Worm (Caenorhabditis elegans) whole organism, L1 larva: ENCODE measurements around the gene col-41.

ENCODE experiments used
- C04F5.9 ChIP-seq: sonication (generic microtip); optimal IDR thresholded peaks from 2 replicates; lab custom pipeline; 2016; ENCODE audit warnings: missing genetic modification characterization, missing compliant biosample characterization
- C16A3.4 ChIP-seq: fragments of 150-350 bp; optimal IDR thresholded peaks from 2 replicates; lab custom pipeline; 2014; ENCODE audit warnings: missing biosample characterization, missing genetic modification characterization
- Y116A8C.19 ChIP-seq: sonication (generic microtip); optimal IDR thresholded peaks from 2 replicates; lab custom pipeline; 2016; ENCODE audit warnings: missing compliant biosample characterization, missing genetic modification characterization, borderline replicate concordance
- alr-1 ChIP-seq: fragments of 200-800 bp; sonication (Bioruptor generic); optimal IDR thresholded peaks from 2 replicates; lab custom pipeline; 2018; ENCODE audit warnings: borderline replicate concordance, mild to moderate bottlenecking, missing genetic modification characterization, missing compliant biosample characterization
- aly-2 ChIP-seq: fragments of 150-350 bp; optimal IDR thresholded peaks from 2 replicates; lab custom pipeline; 2014; ENCODE audit warnings: missing biosample characterization, missing genetic modification characterization
- ceh-8 ChIP-seq: fragments of 200-800 bp; sonication (Bioruptor generic); optimal IDR thresholded peaks from 2 replicates; lab custom pipeline; 2018; ENCODE audit warnings: mild to moderate bottlenecking, missing genetic modification characterization, moderate library complexity, missing compliant biosample characterization
- ceh-82 ChIP-seq, 3 experiments: fragments of 150-350 bp in 1 of 3; sonication (generic microtip) in 2 of 3; optimal IDR thresholded peaks; 2 replicates each; lab custom pipeline; 2014 to 2017; ENCODE audit warnings: missing biosample characterization in 3 of 3, missing genetic modification characterization in 3 of 3
- ces-1 ChIP-seq: fragments of 150-350 bp; optimal IDR thresholded peaks from 2 replicates; lab custom pipeline; 2014; ENCODE audit warnings: missing biosample characterization, missing genetic modification reagents, missing genetic modification characterization
- dpl-1 ChIP-seq, 3 experiments: fragments of 150-350 bp in 2 of 3; sonication (generic microtip) in 1 of 3; optimal IDR thresholded peaks; 2 replicates each; lab custom pipeline; 2014 to 2017; ENCODE audit warnings: missing biosample characterization in 3 of 3, missing genetic modification characterization in 3 of 3, missing genetic modification reagents in 3 of 3
- efl-1 ChIP-seq, 4 experiments: fragments of 150-350 bp; optimal IDR thresholded peaks in 3 of 4; peaks in 1 of 4; 1 replicate in 1 of 4; 2 replicates in 3 of 4; lab custom pipeline; 2014; ENCODE audit warnings: missing biosample characterization in 2 of 4, missing genetic modification characterization in 2 of 4, missing genetic modification reagents in 2 of 4
- egl-13 ChIP-seq: sonication (generic microtip); optimal IDR thresholded peaks from 2 replicates; lab custom pipeline; 2016; ENCODE audit warnings: missing genotype, missing genetic modification reagents, missing genetic modification characterization, missing compliant biosample characterization
- elt-2 ChIP-seq: sonication (generic microtip); optimal IDR thresholded peaks from 2 replicates; lab custom pipeline; 2016; ENCODE audit warnings: missing genetic modification characterization, mild to moderate bottlenecking, inconsistent platforms, missing compliant biosample characterization, missing genetic modification reagents
- fkh-10 ChIP-seq: sonication (generic microtip); optimal IDR thresholded peaks from 2 replicates; lab custom pipeline; 2017; ENCODE audit warnings: missing biosample characterization, missing genetic modification reagents, missing genetic modification characterization
- fkh-4 ChIP-seq: sonication (generic microtip); optimal IDR thresholded peaks from 2 replicates; lab custom pipeline; 2016; ENCODE audit warnings: missing compliant biosample characterization, missing genetic modification characterization, borderline replicate concordance
- fkh-8 ChIP-seq: sonication (generic microtip); optimal IDR thresholded peaks from 2 replicates; lab custom pipeline; 2016; ENCODE audit warnings: mild to moderate bottlenecking, missing genetic modification characterization, missing compliant biosample characterization
- fos-1 ChIP-seq: fragments of 150-350 bp; optimal IDR thresholded peaks from 2 replicates; lab custom pipeline; 2014; ENCODE audit warnings: missing biosample characterization, missing genetic modification characterization
- hlh-4 ChIP-seq: sonication (generic microtip); optimal IDR thresholded peaks from 2 replicates; lab custom pipeline; 2016; ENCODE audit warnings: mild to moderate bottlenecking, missing genetic modification characterization, missing compliant biosample characterization
- hpl-2 ChIP-seq: fragments of 150-350 bp; optimal IDR thresholded peaks from 2 replicates; lab custom pipeline; 2014; ENCODE audit warnings: missing biosample characterization, missing genetic modification reagents, missing genetic modification characterization
- lin-14 ChIP-seq: fragments of 200-800 bp; sonication (Bioruptor generic); optimal IDR thresholded peaks from 2 replicates; lab custom pipeline; 2018; ENCODE audit warnings: mild to moderate bottlenecking, missing genetic modification characterization, moderate library complexity, missing compliant biosample characterization
- lin-35 ChIP-seq, 2 experiments: fragments of 150-350 bp; optimal IDR thresholded peaks; 2 replicates each; lab custom pipeline; 2014; ENCODE audit warnings: missing biosample characterization in 2 of 2, missing genetic modification characterization in 2 of 2, missing genetic modification reagents in 2 of 2
- lin-39 ChIP-seq: fragments of 150-350 bp; optimal IDR thresholded peaks from 2 replicates; lab custom pipeline; 2014; ENCODE audit warnings: missing biosample characterization, missing genetic modification reagents, missing genetic modification characterization
- lir-3 ChIP-seq: sonication (generic microtip); optimal IDR thresholded peaks from 2 replicates; lab custom pipeline; 2016; ENCODE audit warnings: mild to moderate bottlenecking, missing genetic modification characterization, moderate library complexity, missing compliant biosample characterization; ENCODE audit not compliant: poor library complexity
- lsy-2 ChIP-seq, 2 experiments: fragments of 150-350 bp; optimal IDR thresholded peaks; 2 replicates each; lab custom pipeline; 2014; ENCODE audit warnings: missing biosample characterization in 2 of 2, missing genetic modification characterization in 2 of 2
- mdl-1 ChIP-seq, 2 experiments: fragments of 150-350 bp; optimal IDR thresholded peaks; 2 replicates each; lab custom pipeline; 2014 to 2017; ENCODE audit warnings: missing biosample characterization in 2 of 2, missing genetic modification characterization in 2 of 2, inconsistent platforms in 1 of 2
- mef-2 ChIP-seq: fragments of 150-350 bp; optimal IDR thresholded peaks from 2 replicates; lab custom pipeline; 2014; ENCODE audit warnings: missing biosample characterization, missing genetic modification characterization
- mep-1 ChIP-seq: fragments of 150-350 bp; optimal IDR thresholded peaks from 2 replicates; lab custom pipeline; 2014; ENCODE audit warnings: missing biosample characterization, missing genetic modification characterization
- nhr-11 ChIP-seq: fragments of 150-350 bp; optimal IDR thresholded peaks from 2 replicates; lab custom pipeline; 2014; ENCODE audit warnings: missing biosample characterization, missing genetic modification characterization
- nhr-12 ChIP-seq: sonication (generic microtip); optimal IDR thresholded peaks from 2 replicates; lab custom pipeline; 2017; ENCODE audit warnings: missing biosample characterization, missing genetic modification characterization
- nhr-20 ChIP-seq: sonication (generic microtip); optimal IDR thresholded peaks from 2 replicates; lab custom pipeline; 2016; ENCODE audit warnings: mild to moderate bottlenecking, missing genetic modification characterization, missing compliant biosample characterization
- nhr-47 ChIP-seq: sonication (generic microtip); optimal IDR thresholded peaks from 2 replicates; lab custom pipeline; 2016; ENCODE audit warnings: mild to moderate bottlenecking, missing genetic modification characterization, moderate library complexity, missing compliant biosample characterization
- nhr-77 ChIP-seq: fragments of 150-350 bp; optimal IDR thresholded peaks from 2 replicates; lab custom pipeline; 2014; ENCODE audit warnings: missing biosample characterization, missing genetic modification characterization
- nhr-85 ChIP-seq: sonication (generic microtip); peaks from one replicate; lab custom pipeline; 2016; ENCODE audit warnings: missing genetic modification characterization, inconsistent platforms, missing compliant biosample characterization
- pax-3 ChIP-seq: fragments of 200-800 bp; sonication (Bioruptor generic); optimal IDR thresholded peaks from 2 replicates; lab custom pipeline; 2018; ENCODE audit warnings: mild to moderate bottlenecking, missing genetic modification characterization, moderate library complexity, missing compliant biosample characterization
- rnt-1 ChIP-seq: sonication (generic microtip); optimal IDR thresholded peaks from 2 replicates; lab custom pipeline; 2016; ENCODE audit warnings: mild to moderate bottlenecking, missing genetic modification characterization, moderate library complexity, missing compliant biosample characterization
- snpc-4 ChIP-seq: fragments of 150-350 bp; optimal IDR thresholded peaks from 2 replicates; lab custom pipeline; 2014; ENCODE audit warnings: missing biosample characterization, missing genetic modification characterization
- snu-23 ChIP-seq: sonication (generic microtip); optimal IDR thresholded peaks from 2 replicates; lab custom pipeline; 2016; ENCODE audit warnings: missing genetic modification characterization, missing compliant biosample characterization
- tbx-2 ChIP-seq: sonication (generic microtip); optimal IDR thresholded peaks from 2 replicates; lab custom pipeline; 2016; ENCODE audit warnings: missing genetic modification characterization, missing compliant biosample characterization
- unc-130 ChIP-seq: fragments of 150-350 bp; optimal IDR thresholded peaks from 2 replicates; lab custom pipeline; 2017; ENCODE audit warnings: missing biosample characterization, missing genetic modification characterization, inconsistent platforms
- vab-15 ChIP-seq: sonication (generic microtip); optimal IDR thresholded peaks from 2 replicates; lab custom pipeline; 2017; ENCODE audit warnings: missing genotype, mild to moderate bottlenecking, missing genetic modification characterization, missing compliant biosample characterization
- xbp-1 ChIP-seq: sonication (generic microtip); optimal IDR thresholded peaks from 2 replicates; lab custom pipeline; 2016; ENCODE audit warnings: missing genetic modification characterization, missing compliant biosample characterization
- zag-1 ChIP-seq: fragments of 150-350 bp; optimal IDR thresholded peaks from 2 replicates; lab custom pipeline; 2014; ENCODE audit warnings: missing biosample characterization, missing genetic modification characterization
- zip-4 ChIP-seq: fragments of 200-800 bp; sonication (Bioruptor generic); optimal IDR thresholded peaks from 2 replicates; lab custom pipeline; 2018; ENCODE audit warnings: mild to moderate bottlenecking, missing genetic modification characterization, moderate library complexity, missing compliant biosample characterization
- ztf-11 ChIP-seq, 2 experiments: sonication (generic microtip); optimal IDR thresholded peaks; 2 replicates each; lab custom pipeline; 2016 to 2017; ENCODE audit warnings: missing genetic modification characterization in 2 of 2, missing biosample characterization in 1 of 2, missing compliant biosample characterization in 1 of 2

Gene col-41

DNA sequence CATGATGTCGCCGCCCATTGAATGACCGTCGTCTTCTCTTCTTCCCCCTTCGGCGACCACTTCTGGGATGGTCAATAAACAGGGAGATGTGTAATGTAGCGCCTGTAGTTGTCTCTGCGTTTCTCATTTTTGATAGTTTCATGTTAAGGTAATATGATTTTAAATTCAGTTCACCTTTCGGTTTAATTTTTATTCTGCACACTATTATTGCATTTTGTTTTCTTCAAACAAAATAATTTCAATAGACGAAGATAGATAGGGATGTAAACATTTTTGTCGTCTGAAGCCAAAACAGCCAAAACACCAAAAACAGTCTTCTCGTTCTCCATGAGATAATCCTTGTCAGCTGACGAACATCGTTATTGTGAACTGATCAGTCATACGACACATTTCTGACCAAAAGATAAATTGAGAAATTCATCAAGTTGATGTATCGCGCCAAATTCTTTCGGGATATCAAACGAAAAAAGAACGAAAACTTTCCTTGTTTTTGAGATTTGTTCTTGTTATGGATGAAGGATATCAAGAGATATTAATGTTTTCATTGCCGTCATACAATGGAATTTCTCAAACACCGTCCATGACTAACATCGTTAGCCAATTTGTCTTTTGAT is 17.5 kb downstream of the col-41 start, which contains the start of gene C11G10.1 (continued):
- no peak for TF ChIP-seq alr-1 (tag; lab: Kevin White, UChicago)
- TF ChIP-seq lin-14 = peak; percentile 27
- peak in 1 of 2 experiments; percentile 32 for TF ChIP-seq lin-35 (GFP tag; optimal IDR thresholded peaks at IDR 0.05; lab: Kevin White, UChicago)
- TF ChIP-seq ces-1 (GFP tag; lab: Kevin White, UChicago) = no peak
- TF ChIP-seq lin-39 (tag; lab: Kevin White, UChicago) = no peak
- TF ChIP-seq vab-15 (tag; lab: Kevin White, UChicago) = no peak
- TF ChIP-seq dpl-1 (GFP tag; optimal IDR thresholded peaks at IDR 0.05; lab: Kevin White, UChicago) = peak in 1 of 3 experiments; percentile 11
- TF ChIP-seq zag-1 (tag; lab: Kevin White, UChicago) = no peak
- no peak for TF ChIP-seq nhr-12 (tag; lab: Kevin White, UChicago)
- TF ChIP-seq ceh-82 (tag; optimal IDR thresholded peaks at IDR 0.05; lab: Kevin White, UChicago) = no peak

DNA sequence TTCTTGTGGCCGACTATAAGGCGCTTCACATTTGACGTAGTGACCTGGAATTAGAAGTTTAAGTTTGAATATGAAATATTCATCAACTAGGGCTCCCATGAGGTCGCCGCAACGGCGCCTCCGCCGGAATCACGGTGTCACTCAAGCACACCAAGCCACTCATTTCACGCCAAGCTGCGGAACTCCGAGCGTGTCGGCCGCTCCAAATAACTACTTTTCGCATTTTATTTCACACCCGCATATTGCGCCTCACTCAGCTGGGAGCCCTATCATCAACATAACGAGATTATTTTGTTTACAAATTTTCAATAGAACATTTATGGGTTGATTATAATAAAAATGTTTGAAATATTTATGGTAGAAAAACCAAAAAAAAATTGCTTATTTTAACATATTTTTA is 18.4 kb downstream of the col-41 start:
- TF ChIP-seq zip-4 (GFP tag; lab: Kevin White, UChicago) (no peak), fkh-10 (GFP tag; lab: Kevin White, UChicago) (no peak), alr-1 (tag; lab: Kevin White, UChicago) (no peak), ztf-11 (tag; optimal IDR thresholded peaks at IDR 0.05; lab: Kevin White, UChicago) (no peak), snpc-4 (tag; lab: Kevin White, UChicago) (peak; percentile 12), mep-1 (tag; lab: Kevin White, UChicago) (no peak), elt-2 (tag; lab: Kevin White, UChicago) (no peak), zag-1 (tag; lab: Kevin White, UChicago) (no peak), nhr-85 (peak; percentile 41), dpl-1 (GFP tag; optimal IDR thresholded peaks at IDR 0.05; lab: Kevin White, UChicago) (no peak), fkh-8 (tag; lab: Kevin White, UChicago) (no peak), aly-2 (tag; lab: Kevin White, UChicago) (no peak), pax-3 (tag; lab: Kevin White, UChicago) (no peak), ceh-8 (no peak)

DNA sequence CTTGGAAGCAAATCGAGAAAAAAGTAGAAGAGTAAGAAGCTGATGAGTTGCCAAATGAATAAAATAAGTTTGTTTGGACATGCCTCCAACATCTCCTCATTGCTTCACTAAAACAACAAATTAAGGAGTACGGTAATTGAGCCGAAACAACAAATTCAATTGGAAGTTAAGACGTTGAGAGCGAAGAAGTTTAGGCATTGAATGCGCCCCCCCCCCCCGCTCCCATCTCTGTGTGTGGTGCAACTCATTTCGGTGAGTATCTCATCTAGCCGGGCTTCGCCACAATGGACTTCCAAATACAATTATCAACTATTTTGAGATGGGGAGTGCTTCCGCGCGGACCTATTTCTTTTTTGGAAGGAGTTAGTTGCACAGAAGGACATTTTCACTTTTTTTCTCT is 21.2 kb downstream of the col-41 start:
- TF ChIP-seq dpl-1 (GFP tag; optimal IDR thresholded peaks at IDR 0.05; lab: Kevin White, UChicago) (no peak), rnt-1 (tag; lab: Kevin White, UChicago) (no peak), C04F5.9 (tag; lab: Kevin White, UChicago) (no peak), unc-130 (tag; lab: Kevin White, UChicago) (no peak), efl-1 (optimal IDR thresholded peaks at IDR 0.05; lab: Kevin White, UChicago) (no peak), efl-1 (GFP tag; optimal IDR thresholded peaks at IDR 0.05 in 1 of 2; lab: Kevin White, UChicago) (peak in 1 of 2 experiments; percentile 29), C16A3.4 (tag; lab: Kevin White, UChicago) (no peak), nhr-85 (peak; percentile 57), lin-14 (peak; percentile 61), tbx-2 (tag; lab: Kevin White, UChicago) (peak; percentile 50), fkh-4 (tag; lab: Kevin White, UChicago) (no peak), nhr-20 (no peak), ztf-11 (tag; optimal IDR thresholded peaks at IDR 0.05; lab: Kevin White, UChicago) (no peak), nhr-77 (tag; lab: Kevin White, UChicago) (no peak), hpl-2 (no peak), lsy-2 (tag; optimal IDR thresholded peaks at IDR 0.05; lab: Kevin White, UChicago) (peak in 1 of 2 experiments; percentile 8), xbp-1 (tag; lab: Kevin White, UChicago) (no peak)

DNA sequence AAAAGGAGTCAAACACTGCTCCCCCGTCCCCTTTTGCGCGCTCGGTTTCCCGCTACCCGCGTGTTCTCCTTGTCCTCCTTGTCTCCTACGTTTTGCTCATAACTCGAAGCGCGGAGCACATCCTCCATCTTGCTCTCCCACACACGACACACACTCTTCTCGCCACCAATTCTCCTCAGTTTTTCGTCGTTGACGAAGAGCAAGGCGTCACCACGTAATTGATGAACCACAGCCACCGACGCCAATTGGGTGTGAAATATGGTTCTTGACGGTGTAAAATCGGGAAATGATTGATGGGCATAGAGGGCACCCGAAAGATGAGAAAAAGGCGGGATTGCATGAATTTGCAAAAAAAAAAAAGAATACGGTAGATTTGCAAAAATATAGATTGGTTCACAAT is 27.4 kb downstream of the col-41 start:
- TF ChIP-seq dpl-1 (GFP tag; optimal IDR thresholded peaks at IDR 0.05; lab: Kevin White, UChicago) = no peak
- TF ChIP-seq unc-130 (tag; lab: Kevin White, UChicago) = no peak
- no peak for TF ChIP-seq lir-3 (tag; lab: Kevin White, UChicago)
- TF ChIP-seq lsy-2 (tag; optimal IDR thresholded peaks at IDR 0.05; lab: Kevin White, UChicago) = no peak
- no peak for TF ChIP-seq zag-1 (tag; lab: Kevin White, UChicago)
- TF ChIP-seq snu-23 (GFP tag; lab: Kevin White, UChicago) = no peak
- TF ChIP-seq lin-35 (GFP tag; optimal IDR thresholded peaks at IDR 0.05; lab: Kevin White, UChicago) = no peak
- TF ChIP-seq hlh-4 (tag; lab: Kevin White, UChicago) = no peak
- TF ChIP-seq mef-2 (tag; lab: Kevin White, UChicago) = no peak
- TF ChIP-seq nhr-20 = no peak
- TF ChIP-seq nhr-11 (tag; lab: Kevin White, UChicago) = no peak
- TF ChIP-seq Y116A8C.19 (tag; lab: Kevin White, UChicago) = no peak
- TF ChIP-seq efl-1 (optimal IDR thresholded peaks at IDR 0.05; lab: Kevin White, UChicago) = no peak
- TF ChIP-seq efl-1 (GFP tag; optimal IDR thresholded peaks at IDR 0.05 in 1 of 2; lab: Kevin White, UChicago) = no peak
- TF ChIP-seq egl-13 (tag; lab: Kevin White, UChicago) = no peak
- no peak for TF ChIP-seq fos-1 (tag; lab: Kevin White, UChicago)
- no peak for TF ChIP-seq mdl-1 (tag; optimal IDR thresholded peaks at IDR 0.05; lab: Kevin White, UChicago)
- no peak for TF ChIP-seq alr-1 (tag; lab: Kevin White, UChicago)
- no peak for TF ChIP-seq nhr-47 (tag; lab: Kevin White, UChicago)
